Fruit fly (Drosophila melanogaster): ENCODE results near the gene Arpc4.

dm6 chr2L:6118212-6118611 lies 6.7 kb upstream of the Arpc4 start, which contains the start of gene CG31642:
- TF ChIP-seq CG8478 (optimal IDR thresholded peaks at IDR 0.05) (no peak), CTCF (optimal IDR thresholded peaks at IDR 0.05) (no peak)

Measured in S2 (cell line).